Worm (Caenorhabditis elegans) whole organism, young adult: ENCODE results near the gene Y41E3.8.

ENCODE experiments used
- B0035.1 ChIP-seq: sonication (generic microtip); optimal IDR thresholded peaks from 2 replicates; lab custom pipeline; 2016; ENCODE audit warnings: missing genetic modification characterization, mild to moderate bottlenecking, missing compliant biosample characterization, missing genotype, missing genetic modification reagents
- F23B12.7 ChIP-seq: sonication (generic microtip); optimal IDR thresholded peaks from 2 replicates; lab custom pipeline; 2017; ENCODE audit warnings: missing genetic modification characterization, mild to moderate bottlenecking, missing compliant biosample characterization, antibody characterized with exemption, moderate library complexity; ENCODE audit not compliant: insufficient read depth
- F33H1.4 ChIP-seq: fragments of 200-800 bp; sonication (Bioruptor generic); IDR thresholded peaks from 2 replicates; pipeline ENCODE4 v1.3.6; 2022; ENCODE audit warnings: missing genetic modification reagents, missing genetic modification characterization, missing compliant biosample characterization
- F39B2.1 ChIP-seq: fragments of 200-800 bp; sonication (Bioruptor generic); IDR thresholded peaks from 2 replicates; pipeline ENCODE4 v1.3.6; 2022; ENCODE audit warnings: missing genetic modification reagents, missing genetic modification characterization, missing compliant biosample characterization
- ama-1 ChIP-seq, 3 experiments: fragments of 150-350 bp in 1 of 3; sonication (generic microtip) in 2 of 3; optimal IDR thresholded peaks; 2 replicates each; lab custom pipeline; 2014 to 2018; ENCODE audit warnings: missing biosample characterization in 2 of 3, missing genetic modification characterization in 2 of 3, missing genetic modification reagents in 2 of 3
- aptf-2 ChIP-seq: fragments of 200-800 bp; sonication (Bioruptor generic); conservative IDR thresholded peaks from 2 replicates; pipeline ENCODE4 v1.3.6; 2022; ENCODE audit warnings: missing genetic modification reagents, missing genetic modification characterization, missing compliant biosample characterization
- cebp-1 ChIP-seq, 2 experiments: fragments of 200-800 bp in 1 of 2; sonication (Bioruptor generic) in 1 of 2; sonication (generic microtip) in 1 of 2; IDR thresholded peaks in 1 of 2; optimal IDR thresholded peaks in 1 of 2; 2 replicates each; pipeline versions ENCODE4 v1.3.6 to Lab custom; 2017 to 2022; ENCODE audit warnings: missing compliant biosample characterization in 2 of 2, missing genetic modification characterization in 2 of 2, mild to moderate bottlenecking in 1 of 2, missing genetic modification reagents in 1 of 2, moderate library complexity in 1 of 2
- cebp-2 ChIP-seq: fragments of 200-800 bp; sonication (Bioruptor generic); IDR thresholded peaks from 2 replicates; pipeline ENCODE4 v1.3.6; 2022; ENCODE audit warnings: missing genetic modification characterization, missing compliant biosample characterization
- egl-44 ChIP-seq: fragments of 200-800 bp; sonication (Bioruptor generic); IDR thresholded peaks from 2 replicates; pipeline ENCODE4 v1.3.6; 2022; ENCODE audit warnings: missing genetic modification reagents, missing genetic modification characterization, missing compliant biosample characterization
- let-526 ChIP-seq: fragments of 200-800 bp; sonication (Bioruptor generic); IDR thresholded peaks from 2 replicates; pipeline ENCODE4 v1.3.6; 2022; ENCODE audit warnings: missing genetic modification reagents, missing genetic modification characterization, missing compliant biosample characterization
- tbp1 ChIP-seq: fragments of 200-800 bp; sonication (Bioruptor generic); optimal IDR thresholded peaks from 2 replicates; lab custom pipeline; 2018; ENCODE audit warnings: mild to moderate bottlenecking, missing genetic modification characterization, missing compliant biosample characterization
- unc-130 ChIP-seq: sonication (generic microtip); optimal IDR thresholded peaks from 2 replicates; lab custom pipeline; 2016; ENCODE audit warnings: missing genetic modification reagents, missing genetic modification characterization, missing compliant biosample characterization
- xnd-1 ChIP-seq: sonication (generic microtip); optimal IDR thresholded peaks from 2 replicates; lab custom pipeline; 2016; ENCODE audit warnings: missing genotype, missing genetic modification reagents, missing genetic modification characterization, missing compliant biosample characterization
- ztf-25 ChIP-seq: fragments of 200-800 bp; sonication (Bioruptor generic); IDR thresholded peaks from 2 replicates; pipeline ENCODE4 v1.3.6; 2022; ENCODE audit warnings: missing genetic modification reagents, missing genetic modification characterization, missing compliant biosample characterization

DNA sequence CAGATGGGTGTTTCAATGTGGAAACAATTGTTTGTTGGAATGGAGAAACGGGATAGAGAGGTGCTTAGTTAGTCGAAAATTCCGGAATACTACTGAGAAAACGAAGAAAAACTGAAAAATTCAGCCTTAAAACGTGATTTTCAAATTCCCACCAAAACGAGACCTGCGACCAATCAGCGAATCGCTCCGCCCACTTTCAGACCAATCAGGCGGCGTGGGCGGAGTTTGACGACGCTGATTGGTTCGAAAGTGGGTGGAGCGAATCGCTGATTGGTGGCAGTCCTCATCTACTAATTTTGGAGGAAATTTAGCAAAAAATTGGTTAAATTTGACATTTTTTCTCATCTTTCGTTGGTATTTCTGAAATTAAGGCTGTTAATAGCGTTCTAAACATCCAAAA lies 1.4 kb downstream of the Y41E3.8 start:
- TF ChIP-seq aptf-2 (GFP tag; lab: Robert Waterston, UW): no peak
- TF ChIP-seq xnd-1 (tag; lab: Kevin White, UChicago): no peak
- no peak for TF ChIP-seq cebp-2 (GFP tag; lab: Robert Waterston, UW)
- TF ChIP-seq ama-1 (optimal IDR thresholded peaks at IDR 0.05; lab: Kevin White, UChicago): no peak
- no peak for TF ChIP-seq ama-1 (GFP tag; optimal IDR thresholded peaks at IDR 0.05; lab: Kevin White, UChicago)
- no peak for TF ChIP-seq B0035.1 (tag; lab: Kevin White, UChicago)
- no peak for TF ChIP-seq ztf-25 (GFP tag; lab: Robert Waterston, UW)
- no peak for TF ChIP-seq tbp1
- no peak for TF ChIP-seq cebp-1 (GFP tag; IDR thresholded peaks at IDR 0.05; lab: Robert Waterston, UW)
- no peak for TF ChIP-seq cebp-1 (tag; optimal IDR thresholded peaks at IDR 0.05; lab: Kevin White, UChicago)
- TF ChIP-seq egl-44 (GFP tag; lab: Robert Waterston, UW): no peak
- no peak for TF ChIP-seq unc-130
- no peak for TF ChIP-seq F33H1.4 (GFP tag; lab: Robert Waterston, UW)
- TF ChIP-seq F39B2.1 (GFP tag; lab: Robert Waterston, UW): no peak
- no peak for TF ChIP-seq F23B12.7 (tag; lab: Kevin White, UChicago)
- no peak for TF ChIP-seq let-526 (GFP tag; lab: Robert Waterston, UW)
